Fruit fly (Drosophila melanogaster): ENCODE results near the gene Mzt1.

DNA sequence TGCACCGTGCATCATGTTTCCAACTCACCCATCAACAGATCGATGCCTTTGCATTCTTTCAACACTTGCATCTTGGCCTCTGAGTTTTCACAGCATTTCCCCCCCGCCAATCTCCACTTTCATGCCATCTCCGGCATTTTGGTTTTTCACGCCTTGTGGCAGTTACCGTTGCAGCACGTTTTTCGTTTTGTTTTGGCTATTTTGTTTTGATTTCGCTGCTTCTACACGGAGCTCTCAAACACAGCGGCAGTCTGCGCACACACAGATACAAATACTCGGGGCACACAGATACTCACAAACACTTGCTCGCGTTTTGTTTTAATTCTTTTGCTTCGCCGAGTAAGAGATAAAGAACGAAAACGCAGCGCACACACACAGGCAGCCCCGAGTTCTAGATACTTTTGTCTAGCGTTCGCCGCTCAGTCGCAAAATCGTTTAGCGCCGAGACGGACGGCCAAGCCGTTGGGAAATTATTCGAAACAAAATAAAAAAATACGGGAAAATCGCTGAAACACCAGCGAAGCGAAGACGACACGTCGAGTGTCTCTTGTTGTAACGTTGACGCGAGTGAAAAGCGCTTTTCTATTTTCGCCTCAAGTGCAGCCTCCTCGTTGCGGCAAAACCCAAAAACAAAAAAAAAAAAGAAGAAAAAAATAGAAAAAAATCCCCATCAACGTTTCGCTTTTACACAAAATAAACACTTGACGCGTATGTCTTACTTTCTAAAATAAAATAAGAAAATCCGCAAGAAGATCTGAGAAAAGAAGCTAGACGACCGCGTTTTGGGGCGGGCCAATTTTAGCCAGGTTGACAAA, 39.6 kb downstream of the Mzt1 start:
- TF ChIP-seq Hr83 (GFP tag; optimal IDR thresholded peaks at IDR 0.05; ENCODE audit: poor library complexity, severe bottlenecking) (no peak), Dif (GFP tag; optimal IDR thresholded peaks at IDR 0.05; ENCODE audit: partially characterized antibody) (no peak), Abd-B (GFP tag; optimal IDR thresholded peaks at IDR 0.05) (no peak), Vsx2 (GFP tag; optimal IDR thresholded peaks at IDR 0.05; ENCODE audit: partially characterized antibody) (no peak), foxo (GFP tag; optimal IDR thresholded peaks at IDR 0.05) (no peak), usp (GFP tag; optimal IDR thresholded peaks at IDR 0.05) (no peak)

All from whole organism, wandering third instar larva.